Fruit fly (Drosophila melanogaster) whole organism, embryonic: ENCODE data around the gene cd.

Experiments used
- BtbVII ChIP-seq: fragments of 200-800 bp; sonication (Bioruptor generic); optimal IDR thresholded peaks from 3 replicates; lab custom pipeline; 2017; ENCODE audit warnings: missing biosample characterization, mild to moderate bottlenecking, missing genetic modification characterization
- CG10462 ChIP-seq: fragments of 200-800 bp; sonication (Bioruptor generic); optimal IDR thresholded peaks from 2 replicates; lab custom pipeline; 2016; ENCODE audit warnings: missing biosample characterization, missing genetic modification characterization
- CG10959 ChIP-seq: fragments of 200-800 bp; sonication (Bioruptor generic); IDR thresholded peaks from 2 replicates; pipeline ENCODE4 v1.3.6; 2022; ENCODE audit warnings: missing biosample characterization, missing genetic modification characterization
- CG11695 ChIP-seq: fragments of 200-800 bp; sonication (Bioruptor generic); IDR thresholded peaks from 3 replicates; pipeline ENCODE4 v1.3.6; 2022; ENCODE audit warnings: missing biosample characterization, missing genetic modification characterization
- CG12155 ChIP-seq: fragments of 200-800 bp; sonication (Bioruptor generic); optimal IDR thresholded peaks from 3 replicates; lab custom pipeline; 2016; ENCODE audit warnings: missing biosample characterization, missing genetic modification characterization
- CG13894 ChIP-seq: fragments of 200-800 bp; sonication (Bioruptor generic); optimal IDR thresholded peaks from 3 replicates; lab custom pipeline; 2018; ENCODE audit warnings: missing biosample characterization, mild to moderate bottlenecking, missing genetic modification characterization, moderate library complexity
- CG14860 ChIP-seq: fragments of 200-800 bp; sonication (Bioruptor generic); IDR thresholded peaks from 3 replicates; pipeline ENCODE4 v1.3.6; 2022; ENCODE audit warnings: missing biosample characterization, missing genetic modification characterization; ENCODE audit not compliant: partially characterized antibody
- CG1529 ChIP-seq: fragments of 200-800 bp; sonication (Bioruptor generic); optimal IDR thresholded peaks from 3 replicates; lab custom pipeline; 2018; ENCODE audit warnings: missing biosample characterization, missing genetic modification characterization
- CG1602 ChIP-seq: fragments of 200-800 bp; sonication (Bioruptor generic); optimal IDR thresholded peaks from 3 replicates; lab custom pipeline; 2016; ENCODE audit warnings: missing biosample characterization, missing genetic modification characterization
- CG16815 ChIP-seq: fragments of 200-800 bp; sonication (Bioruptor generic); optimal IDR thresholded peaks from 3 replicates; lab custom pipeline; 2017; ENCODE audit warnings: missing biosample characterization, mild to moderate bottlenecking, missing genetic modification characterization
- CG17186 ChIP-seq: fragments of 200-800 bp; sonication (Bioruptor generic); optimal IDR thresholded peaks from 3 replicates; lab custom pipeline; 2017; ENCODE audit warnings: missing biosample characterization, missing genetic modification reagents, missing genetic modification characterization
- CG2116 ChIP-seq: fragments of 200-800 bp; sonication (Bioruptor generic); optimal IDR thresholded peaks from 3 replicates; lab custom pipeline; 2018; ENCODE audit warnings: missing biosample characterization, mild to moderate bottlenecking, missing genetic modification characterization
- CG31388 ChIP-seq: fragments of 200-800 bp; sonication (Bioruptor generic); optimal IDR thresholded peaks from 2 replicates; lab custom pipeline; 2016; ENCODE audit warnings: missing biosample characterization, missing genetic modification characterization
- CG32772 ChIP-seq: fragments of 200-800 bp; sonication (Bioruptor generic); IDR thresholded peaks from 2 replicates; pipeline ENCODE4 v1.3.6; 2022; ENCODE audit warnings: missing biosample characterization, missing genetic modification characterization
- CG3407 ChIP-seq: fragments of 200-800 bp; sonication (Bioruptor generic); optimal IDR thresholded peaks from 2 replicates; lab custom pipeline; 2018; ENCODE audit warnings: missing biosample characterization, mild to moderate bottlenecking, missing genetic modification characterization
- CG4617 ChIP-seq: fragments of 200-800 bp; sonication (Bioruptor generic); optimal IDR thresholded peaks from 3 replicates; lab custom pipeline; 2016; ENCODE audit warnings: missing biosample characterization, missing genetic modification characterization, borderline replicate concordance
- CG6654 ChIP-seq: fragments of 200-800 bp; sonication (Bioruptor generic); optimal IDR thresholded peaks from 2 replicates; lab custom pipeline; 2017; ENCODE audit warnings: missing biosample characterization, mild to moderate bottlenecking, missing genetic modification characterization
- CG6854 ChIP-seq: fragments of 200-800 bp; sonication (Bioruptor generic); optimal IDR thresholded peaks from 3 replicates; lab custom pipeline; 2017; ENCODE audit warnings: missing biosample characterization, mild to moderate bottlenecking, missing genetic modification characterization
- CG8944 ChIP-seq: fragments of 200-800 bp; sonication (Bioruptor generic); optimal IDR thresholded peaks from 3 replicates; lab custom pipeline; 2016; ENCODE audit warnings: missing biosample characterization, missing genetic modification characterization
- CG9727 ChIP-seq: fragments of 200-800 bp; sonication (Bioruptor generic); optimal IDR thresholded peaks from 3 replicates; lab custom pipeline; 2017; ENCODE audit warnings: missing biosample characterization, mild to moderate bottlenecking, missing genetic modification characterization
- CG9817 ChIP-seq: fragments of 200-800 bp; sonication (Bioruptor generic); optimal IDR thresholded peaks from 2 replicates; lab custom pipeline; 2018; ENCODE audit warnings: missing biosample characterization, mild to moderate bottlenecking, missing genetic modification characterization, moderate library complexity
- CTCF ChIP-seq: fragments of 200-800 bp; sonication (Bioruptor generic); optimal IDR thresholded peaks from 2 replicates; lab custom pipeline; 2017; ENCODE audit warnings: missing biosample characterization, mild to moderate bottlenecking, missing genetic modification characterization, moderate library complexity
- Doc2 ChIP-seq: fragments of 200-800 bp; sonication (Bioruptor generic); IDR thresholded peaks from 2 replicates; pipeline ENCODE4 v1.3.6; 2022; ENCODE audit warnings: missing biosample characterization, missing genetic modification characterization
- Drgx ChIP-seq: fragments of 200-800 bp; sonication (Bioruptor generic); IDR thresholded peaks from 2 replicates; pipeline ENCODE4 v1.3.6; 2022; ENCODE audit warnings: missing biosample characterization, missing genetic modification characterization
- Elba2 ChIP-seq: fragments of 200-800 bp; sonication (Bioruptor generic); optimal IDR thresholded peaks from 3 replicates; lab custom pipeline; 2016; ENCODE audit warnings: missing biosample characterization, missing genetic modification characterization
- Ets65A ChIP-seq: fragments of 200-800 bp; sonication (Bioruptor generic); peaks from one replicate; lab custom pipeline; 2016; ENCODE audit warnings: missing biosample characterization, missing genetic modification characterization
- Sin3A ChIP-seq: fragments of >200 bp; optimal IDR thresholded peaks from 2 replicates; lab custom pipeline; 2018
- Xbp1 ChIP-seq: fragments of 200-800 bp; sonication (Bioruptor generic); optimal IDR thresholded peaks from 3 replicates; lab custom pipeline; 2016; ENCODE audit warnings: missing biosample characterization, mild to moderate bottlenecking, missing genetic modification characterization
- ac ChIP-seq: fragments of 200-800 bp; sonication (Bioruptor generic); optimal IDR thresholded peaks from 3 replicates; lab custom pipeline; 2017; ENCODE audit warnings: missing biosample characterization, mild to moderate bottlenecking, missing genetic modification characterization
- bsh ChIP-seq, 2 experiments: fragments of 200-800 bp; sonication (Bioruptor generic); optimal IDR thresholded peaks; 2 replicates each; lab custom pipeline; 2017 to 2018; ENCODE audit warnings: mild to moderate bottlenecking in 2 of 2, missing biosample characterization in 2 of 2, missing genetic modification characterization in 2 of 2, moderate library complexity in 1 of 2
- caup ChIP-seq: fragments of 200-800 bp; sonication (Bioruptor generic); optimal IDR thresholded peaks from 3 replicates; lab custom pipeline; 2017; ENCODE audit warnings: missing biosample characterization, mild to moderate bottlenecking, missing genetic modification characterization, moderate library complexity; ENCODE audit not compliant: severe bottlenecking
- chif ChIP-seq, 2 experiments: fragments of 200-800 bp; sonication (Bioruptor generic); optimal IDR thresholded peaks; 3 replicates each; lab custom pipeline; 2016; ENCODE audit warnings: missing biosample characterization in 2 of 2, missing genetic modification characterization in 2 of 2
- gsb ChIP-seq: fragments of 200-800 bp; sonication (Bioruptor generic); IDR thresholded peaks from 2 replicates; pipeline ENCODE4 v1.3.6; 2022; ENCODE audit warnings: missing biosample characterization, missing genetic modification characterization
- h ChIP-seq: fragments of >200 bp; optimal IDR thresholded peaks from 2 replicates; lab custom pipeline; 2017
- hkb ChIP-seq, 2 experiments: fragments of 200-800 bp in 1 of 2; fragments of >200 bp in 1 of 2; sonication (Bioruptor generic) in 1 of 2; IDR thresholded peaks in 1 of 2; optimal IDR thresholded peaks in 1 of 2; 2 replicates each; pipeline versions ENCODE4 v1.3.6 to Lab custom; 2017 to 2022; ENCODE audit warnings: missing biosample characterization in 1 of 2, missing genetic modification characterization in 1 of 2
- kni ChIP-seq: fragments of 200-800 bp; sonication (Bioruptor generic); optimal IDR thresholded peaks from 3 replicates; lab custom pipeline; 2017; ENCODE audit warnings: mild to moderate bottlenecking, missing biosample characterization, missing genetic modification reagents, missing genetic modification characterization
- maf-S ChIP-seq: fragments of 200-800 bp; sonication (Bioruptor generic); optimal IDR thresholded peaks from 2 replicates; lab custom pipeline; 2016; ENCODE audit warnings: missing biosample characterization, missing genetic modification characterization
- mld ChIP-seq: fragments of 200-800 bp; sonication (Bioruptor generic); IDR thresholded peaks from 3 replicates; pipeline ENCODE4 v1.3.6; 2022; ENCODE audit warnings: missing biosample characterization, missing genetic modification characterization; ENCODE audit not compliant: partially characterized antibody
- nau ChIP-seq: fragments of 200-800 bp; sonication (Bioruptor generic); optimal IDR thresholded peaks from 3 replicates; lab custom pipeline; 2017; ENCODE audit warnings: missing biosample characterization, mild to moderate bottlenecking, missing genetic modification characterization, missing genetic modification reagents
- nerfin-2 ChIP-seq: fragments of 200-800 bp; sonication (Bioruptor generic); IDR thresholded peaks from 2 replicates; pipeline ENCODE4 v1.3.6; 2022; ENCODE audit warnings: missing biosample characterization, missing genetic modification characterization; ENCODE audit not compliant: partially characterized antibody
- oc ChIP-seq: fragments of 200-800 bp; sonication (Bioruptor generic); optimal IDR thresholded peaks from 2 replicates; lab custom pipeline; 2018; ENCODE audit warnings: missing biosample characterization, mild to moderate bottlenecking, missing genetic modification characterization, moderate library complexity
- pnt ChIP-seq: fragments of 200-800 bp; sonication (Bioruptor generic); optimal IDR thresholded peaks from 3 replicates; lab custom pipeline; 2016; ENCODE audit warnings: missing biosample characterization, missing genetic modification characterization
- psq ChIP-seq: fragments of 200-800 bp; sonication (Bioruptor generic); optimal IDR thresholded peaks from 2 replicates; lab custom pipeline; 2017; ENCODE audit warnings: missing biosample characterization, missing genetic modification characterization
- pzg ChIP-seq: fragments of 200-800 bp; sonication (Bioruptor generic); optimal IDR thresholded peaks from 3 replicates; lab custom pipeline; 2018; ENCODE audit warnings: missing biosample characterization, mild to moderate bottlenecking, missing genetic modification characterization, moderate library complexity
- ranshi ChIP-seq: fragments of 200-800 bp; sonication (Bioruptor generic); IDR thresholded peaks from 2 replicates; pipeline ENCODE4 v1.3.6; 2022; ENCODE audit warnings: missing biosample characterization, missing genetic modification characterization
- sens ChIP-seq: fragments of 200-800 bp; sonication (Bioruptor generic); peaks from one replicate; lab custom pipeline; 2016; ENCODE audit warnings: missing biosample characterization, missing genetic modification characterization
- sens-2 ChIP-seq: fragments of 200-800 bp; sonication (Bioruptor generic); IDR thresholded peaks from 2 replicates; pipeline ENCODE4 v1.3.6; 2022; ENCODE audit warnings: missing biosample characterization, missing genetic modification characterization
- sima ChIP-seq: fragments of 200-800 bp; sonication (Bioruptor generic); optimal IDR thresholded peaks from 2 replicates; lab custom pipeline; 2016; ENCODE audit warnings: missing biosample characterization, missing genetic modification characterization
- sob ChIP-seq: fragments of 200-800 bp; sonication (Bioruptor generic); IDR thresholded peaks from 2 replicates; pipeline ENCODE4 v1.3.6; 2022; ENCODE audit warnings: missing biosample characterization, missing genetic modification characterization

The cd gene

dm6 chr3R:22724149-22724973 is 29.6 kb downstream of the cd start, which contains the start of gene Irp-1A (continued):
- TF ChIP-seq CG6854 (GFP tag; lab: Kevin White, UChicago) (peak; percentile 14), CG17186 (no peak), Xbp1 (GFP tag; lab: Kevin White, UChicago) (peak; percentile 75), Drgx (peak; percentile 68), sob (peak; percentile 87), CG1602 (peak; percentile 45), CG1529 (GFP tag; lab: Kevin White, UChicago) (peak; percentile 9), CG13894 (tag; lab: Kevin White, UChicago) (peak; percentile 81), gsb (GFP tag; lab: Robert Waterston, UW) (peak; percentile 51; the same call in 1 of the 2 replicates), bsh (GFP tag; optimal IDR thresholded peaks at IDR 0.05; lab: Kevin White, UChicago) (peak in 1 of 2 experiments; percentile 83), CG12155 (GFP tag; lab: Kevin White, UChicago) (peak; percentile 69), oc (tag; lab: Kevin White, UChicago) (peak; percentile 78), CG10959 (GFP tag; lab: Robert Waterston, UW) (no peak), Elba2 (GFP tag; lab: Kevin White, UChicago) (no peak), CG10462 (peak; percentile 31), CG4617 (GFP tag; lab: Kevin White, UChicago) (peak; percentile 76), Ets65A (GFP tag; lab: Kevin White, UChicago) (no peak), CG31388 (peak; percentile 31), CTCF (no peak), psq (GFP tag; lab: Kevin White, UChicago) (peak; percentile 0), CG32772 (GFP tag; lab: Robert Waterston, UW) (peak; percentile 64), h (lab: Kevin White, UChicago) (no peak), CG8944 (GFP tag; lab: Kevin White, UChicago) (no peak), CG9817 (tag; lab: Kevin White, UChicago) (peak; percentile 59), ranshi (peak; percentile 75), CG11695 (GFP tag; lab: Robert Waterston, UW) (peak; percentile 81), CG14860 (GFP tag; lab: Robert Waterston, UW) (peak; percentile 56; the same call in 2 of the 3 replicates), sens-2 (no peak), hkb (optimal IDR thresholded peaks at IDR 0.05; lab: Kevin White, UChicago) (no peak), hkb (GFP tag; IDR thresholded peaks at IDR 0.05; lab: Robert Waterston, UW) (peak; percentile 77), CG6654 (GFP tag; lab: Kevin White, UChicago) (no peak), maf-S (GFP tag; lab: Kevin White, UChicago) (no peak), sens (GFP tag; lab: Kevin White, UChicago) (peak; percentile 90), nerfin-2 (GFP tag; lab: Robert Waterston, UW) (peak; percentile 49), BtbVII (GFP tag; lab: Kevin White, UChicago) (peak; percentile 30), Sin3A (lab: Kevin White, UChicago) (peak; percentile 2), sima (no peak), nau (GFP tag; lab: Kevin White, UChicago) (peak; percentile 11), kni (GFP tag; lab: Kevin White, UChicago) (no peak), CG9727 (GFP tag; lab: Kevin White, UChicago) (peak; percentile 78), pnt (GFP tag; lab: Kevin White, UChicago) (no peak), CG16815 (peak; percentile 12), mld (GFP tag; lab: Robert Waterston, UW) (peak; percentile 58; the same call in 2 of the 3 replicates), ac (GFP tag; lab: Kevin White, UChicago) (no peak), chif (GFP tag; optimal IDR thresholded peaks at IDR 0.05; lab: Kevin White, UChicago) (no peak), CG3407 (peak; percentile 44), CG2116 (GFP tag; lab: Kevin White, UChicago) (peak; percentile 73), pzg (GFP tag; lab: Kevin White, UChicago) (peak; percentile 59), caup (GFP tag; lab: Kevin White, UChicago) (peak; percentile 62), Doc2 (GFP tag; lab: Robert Waterston, UW) (no peak)
